Fruit fly (Drosophila melanogaster) ovary, adult (tissue): ENCODE results near the gene tw.

Experiments used
- CG17801 ChIP-seq: fragments of 200-800 bp; optimal IDR thresholded peaks from 2 replicates; lab custom pipeline; 2019; ENCODE audit warnings: missing biosample characterization, mild to moderate bottlenecking, missing genetic modification characterization, moderate library complexity; ENCODE audit not compliant: partially characterized antibody

Gene tw

DNA sequence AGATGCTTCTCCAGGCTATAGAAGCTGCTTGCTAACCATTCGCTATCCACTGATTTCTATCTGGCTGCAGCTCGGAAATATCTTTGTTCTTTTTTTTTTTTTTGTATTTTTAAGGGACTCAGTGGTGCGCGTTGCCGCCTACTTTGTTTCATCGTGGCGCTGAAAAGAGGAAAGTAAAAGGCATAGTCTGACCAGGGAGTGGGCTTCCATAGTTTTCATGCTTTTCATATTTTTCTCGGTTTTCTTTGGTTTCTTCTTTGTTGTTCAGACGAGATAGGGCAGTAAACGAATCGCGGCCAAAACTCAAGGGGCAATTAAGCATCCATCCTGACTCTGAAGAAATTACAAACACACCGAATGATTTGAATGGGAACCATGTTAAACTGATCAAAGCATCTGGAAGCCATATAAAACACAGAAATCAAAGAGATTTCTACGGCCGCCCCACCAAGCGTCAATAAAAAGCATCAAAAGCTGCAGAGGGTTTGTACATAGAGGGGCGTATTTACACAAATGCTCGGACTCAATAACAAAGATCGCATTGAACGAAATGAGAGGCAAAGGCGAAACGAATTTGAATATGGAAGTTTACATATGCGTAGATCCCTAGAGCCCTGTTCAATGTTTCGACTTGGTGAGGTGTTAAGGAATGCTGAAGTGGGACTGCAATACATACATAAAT lies 12.1 kb upstream of the tw start:
- TF ChIP-seq CG17801 (GFP tag; lab: Kevin White, UChicago) = no peak

- no peak for TF ChIP-seq CG17801 (GFP tag; lab: Kevin White, UChicago)
Observed at dm6 chrX:774160-774700, 10.3 kb upstream of the tw start.

DNA sequence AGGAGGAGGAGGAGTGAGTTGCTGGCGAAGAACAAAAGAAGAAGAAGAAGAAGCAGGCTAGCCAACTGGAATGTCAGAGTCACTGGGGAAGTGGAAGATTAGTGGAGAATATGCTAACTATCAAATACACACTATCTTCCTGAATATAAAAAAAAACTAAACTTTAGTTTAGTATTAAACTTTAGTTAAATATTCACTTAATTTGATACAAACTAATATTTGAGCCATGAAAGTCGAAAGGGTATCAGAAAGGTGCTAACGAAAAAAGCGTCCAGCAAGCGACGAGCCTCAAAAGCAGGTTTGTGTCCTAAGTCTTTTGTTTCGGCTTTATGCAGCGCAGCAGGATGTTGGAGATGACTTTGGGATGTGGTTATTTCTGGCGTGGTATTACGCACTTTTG lies 9.4 kb upstream of the tw start:
- no peak for TF ChIP-seq CG17801 (GFP tag; lab: Kevin White, UChicago)

DNA sequence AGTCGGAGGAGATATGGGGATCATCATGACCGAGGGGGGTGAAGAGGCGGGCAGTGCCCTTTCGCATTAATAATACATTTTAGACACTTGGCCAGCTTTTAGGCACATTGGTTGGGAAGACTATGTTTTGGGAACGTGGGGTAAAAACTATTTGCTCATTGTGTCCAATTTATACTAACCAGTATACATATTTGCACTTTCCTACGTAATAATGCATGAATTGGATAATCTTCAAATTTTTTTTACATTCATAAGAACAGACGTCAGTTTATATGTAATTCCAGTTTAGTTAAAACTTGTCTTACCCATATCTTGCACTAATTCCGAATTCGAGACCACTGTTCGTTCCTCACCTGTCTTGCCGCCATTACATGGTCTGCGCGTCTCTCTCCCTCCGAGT lies 5.2 kb upstream of the tw start:
- TF ChIP-seq CG17801 (GFP tag; lab: Kevin White, UChicago) = no peak

DNA sequence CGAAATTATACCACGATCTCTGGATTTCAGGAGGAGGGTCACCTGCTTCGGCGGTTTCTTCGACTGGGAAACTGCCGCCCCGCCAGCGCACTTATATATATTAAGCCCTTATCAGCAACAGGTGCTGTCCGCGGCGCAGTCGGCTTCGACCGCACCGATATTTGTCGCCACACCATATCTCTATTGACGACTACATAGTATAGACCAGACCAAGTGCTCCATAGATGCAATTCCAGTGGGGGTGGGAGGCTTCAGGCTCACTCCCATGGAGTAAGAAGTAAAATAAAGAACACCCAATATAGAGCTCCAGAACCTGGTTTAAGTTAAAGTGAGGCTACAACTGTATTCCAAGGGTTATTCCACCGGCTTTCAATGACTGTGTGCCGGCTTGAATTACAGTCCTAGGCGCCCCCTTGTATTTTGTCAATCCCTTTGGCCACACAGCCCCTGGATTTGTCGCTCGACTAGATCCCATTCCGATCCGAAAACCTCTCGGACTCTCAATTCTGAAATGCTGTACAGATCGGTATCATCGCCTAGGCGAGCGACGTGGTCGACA lies 5.6 kb downstream of the tw start, which contains the start of gene CG13360:
Gene CG13360, minus strand, starts transcription at position 51 of the 559 bp plus-strand sequence.
- TF ChIP-seq CG17801 (GFP tag; lab: Kevin White, UChicago) = no peak

- no peak for TF ChIP-seq CG17801 (GFP tag; lab: Kevin White, UChicago)
Observed at dm6 chrX:792923-793322, 8.4 kb downstream of the tw start, which contains the start of gene CG16989. Gene CG16989, plus strand, starts transcription at chrX:793147.

DNA sequence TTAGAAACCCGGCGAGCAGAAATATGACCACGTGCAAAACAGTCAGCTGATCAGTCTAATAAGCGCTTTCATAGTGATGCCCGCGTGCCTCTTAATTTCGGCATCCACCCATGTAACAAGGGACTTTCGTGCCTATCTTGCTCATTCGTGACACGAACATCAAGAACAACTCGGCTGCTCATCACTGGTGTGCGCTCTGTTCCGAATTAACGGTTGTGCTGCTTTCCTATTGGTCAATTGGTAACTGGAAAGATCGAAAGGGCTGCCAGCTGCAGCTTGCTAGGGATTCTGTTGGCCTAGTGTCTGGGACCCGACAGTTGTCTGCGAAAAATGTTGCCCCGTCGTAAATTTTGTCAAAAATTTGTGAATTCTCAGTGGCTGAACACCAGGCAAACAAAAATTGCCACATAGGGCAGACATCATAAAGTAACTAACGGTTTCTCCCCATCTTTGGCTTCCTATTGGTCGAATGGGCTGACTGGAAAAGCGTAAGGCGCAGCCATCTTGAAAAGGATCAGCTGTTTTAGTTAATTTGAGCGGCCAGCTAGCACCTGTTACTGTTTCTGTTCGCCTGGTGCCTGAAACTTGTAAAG lies 11.9 kb downstream of the tw start:
- peak; percentile 72 for TF ChIP-seq CG17801 (GFP tag; lab: Kevin White, UChicago)

- TF ChIP-seq CG17801 (GFP tag; lab: Kevin White, UChicago) = no peak
Observed at dm6 chrX:801157-801872, 16.8 kb downstream of the tw start, which contains the start of gene Rbf. Gene Rbf, minus strand, starts transcription at chrX:801479.

DNA sequence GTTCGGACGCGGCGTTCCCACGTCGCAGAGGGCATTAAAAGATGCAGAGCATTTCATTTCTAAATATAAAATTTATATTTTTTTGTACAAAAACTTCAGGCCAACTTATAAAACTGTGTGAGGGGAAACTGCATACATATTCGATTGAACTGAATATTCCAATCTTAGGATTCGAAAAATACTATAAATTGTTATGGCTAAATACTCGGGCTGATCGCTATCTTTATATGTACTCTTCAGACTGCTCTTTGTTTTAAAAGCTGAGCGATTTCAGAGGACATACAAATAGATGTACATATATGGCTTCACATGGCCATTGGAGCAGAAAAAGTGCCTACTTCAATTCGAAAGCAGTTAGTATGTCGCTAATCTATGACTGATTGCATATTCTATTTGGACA lies 18.8 kb downstream of the tw start, which contains the start of gene CG13359:
Gene CG13359, minus strand, starts transcription at position 101 of the 400 bp plus-strand sequence.
- no peak for TF ChIP-seq CG17801 (GFP tag; lab: Kevin White, UChicago)

DNA sequence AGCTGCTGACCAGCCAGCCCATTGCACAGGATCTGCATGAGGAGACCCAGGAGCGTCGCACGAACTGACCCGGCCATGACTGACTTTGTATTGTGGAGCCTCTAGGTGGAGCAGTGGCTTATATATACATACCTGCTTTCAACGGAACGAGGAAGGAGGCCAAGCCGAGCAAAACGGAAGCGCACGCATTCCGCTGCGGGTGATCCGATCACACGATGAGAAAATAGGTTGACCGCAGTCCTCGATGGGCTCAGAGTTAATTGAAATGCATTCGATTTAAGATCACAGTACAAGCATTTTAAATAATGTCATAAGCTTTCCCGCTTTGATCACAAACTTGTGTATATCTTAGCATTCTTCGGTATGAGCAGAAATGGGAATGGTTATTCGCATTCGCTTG lies 20.3 kb downstream of the tw start, which contains the start of gene CG13358:
Gene CG13358, minus strand, starts transcription at position 101 of the 400 bp plus-strand sequence.
- TF ChIP-seq CG17801 (GFP tag; lab: Kevin White, UChicago) = no peak

DNA sequence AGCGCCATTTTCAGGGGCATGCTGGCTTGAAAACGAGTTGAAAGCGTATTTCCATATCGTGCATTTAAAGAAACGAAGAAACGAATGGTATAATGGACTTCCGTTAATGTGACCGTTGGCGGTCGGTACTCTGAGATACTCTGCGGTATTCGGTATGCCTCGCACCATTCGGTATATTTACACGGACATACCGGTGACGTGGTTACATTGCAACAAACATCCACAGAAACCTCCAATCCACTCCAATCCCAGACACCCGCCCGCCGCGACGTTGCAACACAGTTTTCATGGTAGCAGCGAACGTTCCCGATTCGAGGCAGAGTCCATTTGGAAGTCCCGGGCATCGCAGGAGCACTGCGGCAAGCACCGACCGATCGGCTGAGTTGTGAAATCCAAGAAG lies 21.4 kb downstream of the tw start, which contains the start of gene Sec22:
Gene Sec22, plus strand, starts transcription at position 170 of the 400 bp plus-strand sequence.
- TF ChIP-seq CG17801 (GFP tag; lab: Kevin White, UChicago) = peak; percentile 33

DNA sequence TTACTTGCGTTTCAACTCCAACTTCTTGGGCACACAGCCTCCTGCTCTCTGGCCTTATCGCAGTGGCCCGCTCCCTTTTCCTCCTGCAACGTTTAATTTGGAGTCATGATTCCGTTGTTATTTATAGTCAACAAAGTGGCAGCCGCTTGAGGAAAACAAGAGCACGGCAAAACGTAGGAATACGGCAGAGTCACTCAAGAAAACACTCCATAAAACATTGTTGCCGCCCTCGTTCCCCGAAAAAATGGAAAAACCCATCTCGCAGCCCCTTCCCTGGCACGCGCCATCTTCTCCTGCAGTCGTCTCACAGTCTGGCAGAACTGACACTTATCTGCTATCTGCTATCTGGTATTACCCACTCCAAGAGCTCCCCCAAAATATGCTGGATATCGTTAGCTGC lies 40.4 kb downstream of the tw start:
- no peak for TF ChIP-seq CG17801 (GFP tag; lab: Kevin White, UChicago)

dm6 chrX:835965-836690 lies 51.6 kb downstream of the tw start:
- TF ChIP-seq CG17801 (GFP tag; lab: Kevin White, UChicago) = no peak
